Worm (Caenorhabditis elegans): ENCODE data around the gene lin-66.

DNA sequence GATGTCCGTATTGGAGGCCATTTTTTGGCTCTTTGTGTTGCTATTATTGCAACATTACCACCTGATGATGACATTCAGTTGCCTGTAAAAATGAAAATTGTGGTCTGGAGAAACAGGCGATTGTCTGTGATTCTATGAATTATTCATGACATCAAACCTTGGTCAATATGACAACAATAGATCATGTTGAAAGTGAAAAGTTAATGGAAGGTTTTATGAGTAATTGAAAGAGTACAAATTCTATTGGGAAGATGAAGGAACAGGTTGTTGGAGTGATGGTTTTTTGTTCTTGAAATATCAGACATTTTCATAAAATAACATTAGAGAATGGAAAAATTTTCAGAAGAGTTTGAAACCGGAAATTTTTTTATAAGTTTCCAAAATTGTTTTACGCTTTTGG, 14.9 kb downstream of the lin-66 start, which contains the start of gene Y37A1A.3:
- TF ChIP-seq dao-5 (tag; optimal IDR thresholded peaks at IDR 0.05) (no peak), him-1 (tag; optimal IDR thresholded peaks at IDR 0.05) (no peak)
